Fruit fly (Drosophila melanogaster): ENCODE measurements around the gene CG9399.

CG9399 gene

dm6 chr3R:9573812-9574587 lies at the start of gene CG9399:
TSS of gene CG9399 (minus strand) at chr3R:9574211.
- peak; percentile 94 for TF ChIP-seq CG7368 (GFP tag; optimal IDR thresholded peaks at IDR 0.05)
- peak; percentile 98 for TF ChIP-seq esn (GFP tag; optimal IDR thresholded peaks at IDR 0.05)
- TF ChIP-seq dsx (GFP tag; optimal IDR thresholded peaks at IDR 0.05; ENCODE audit: poor library complexity, severe bottlenecking) = peak; percentile 95
- peak; percentile 91 for TF ChIP-seq CG6808 (GFP tag; optimal IDR thresholded peaks at IDR 0.05)
- TF ChIP-seq ss (GFP tag; optimal IDR thresholded peaks at IDR 0.05) = peak; percentile 96 to 97
- TF ChIP-seq Gug (GFP tag; IDR thresholded peaks at IDR 0.05) = peak; percentile 97
- peak; percentile 93 for TF ChIP-seq CG11902 (GFP tag; optimal IDR thresholded peaks at IDR 0.05)
- TF ChIP-seq salr (GFP tag; optimal IDR thresholded peaks at IDR 0.05) = peak; percentile 95 to 98
- peak; percentile 92 for TF ChIP-seq fd59A (GFP tag; optimal IDR thresholded peaks at IDR 0.05)
- peak; percentile 97 for TF ChIP-seq CG11294 (GFP tag; IDR thresholded peaks at IDR 0.05)
- TF ChIP-seq fd85E (GFP tag; optimal IDR thresholded peaks at IDR 0.05) = peak; percentile 81
- TF ChIP-seq CG34406 (GFP tag; optimal IDR thresholded peaks at IDR 0.05) = peak; percentile 97
- peak; percentile 98 for TF ChIP-seq CG3919 (GFP tag; optimal IDR thresholded peaks at IDR 0.05)
- peak; percentile 95 for TF ChIP-seq CG10669 (GFP tag; optimal IDR thresholded peaks at IDR 0.05)
- peak; percentile 99 for TF ChIP-seq CG6163 (GFP tag; IDR thresholded peaks at IDR 0.05)
- peak; percentile 97 for TF ChIP-seq CG15336 (GFP tag; IDR thresholded peaks at IDR 0.05)
- peak; percentile 93 for TF ChIP-seq CG1621 (tag; optimal IDR thresholded peaks at IDR 0.05)
- peak; percentile 93 for TF ChIP-seq Ets21C (GFP tag; optimal IDR thresholded peaks at IDR 0.05)
- peak; percentile 99 for TF ChIP-seq Eip78C (GFP tag)
- TF ChIP-seq achi (GFP tag; optimal IDR thresholded peaks at IDR 0.05) = peak; percentile 97
- TF ChIP-seq acj6 (GFP tag; optimal IDR thresholded peaks at IDR 0.05) = peak; percentile 98
- peak; percentile 97 for TF ChIP-seq CG11762 (GFP tag; optimal IDR thresholded peaks at IDR 0.05; ENCODE audit: insufficient read depth)
- peak; percentile 96 for TF ChIP-seq cyc (GFP tag; optimal IDR thresholded peaks at IDR 0.05)
- TF ChIP-seq Hr38 (GFP tag; optimal IDR thresholded peaks at IDR 0.05) = peak; percentile 72
- peak; percentile 98 for TF ChIP-seq Eip93F (GFP tag; optimal IDR thresholded peaks at IDR 0.05)
- TF ChIP-seq dac (GFP tag; optimal IDR thresholded peaks at IDR 0.05) = peak; percentile 98
- TF ChIP-seq Blimp-1 (GFP tag; optimal IDR thresholded peaks at IDR 0.05) = peak; percentile 81
- peak; percentile 97 for TF ChIP-seq CG8632 (GFP tag; optimal IDR thresholded peaks at IDR 0.05)
- peak; percentile 97 for TF ChIP-seq Sox15 (GFP tag; optimal IDR thresholded peaks at IDR 0.05)
- peak; percentile 98 for TF ChIP-seq Smox (GFP tag; optimal IDR thresholded peaks at IDR 0.05)
- TF ChIP-seq CG4318 (GFP tag; optimal IDR thresholded peaks at IDR 0.05) = peak; percentile 97
- TF ChIP-seq eg (GFP tag; IDR thresholded peaks at IDR 0.05) = peak; percentile 99
- peak; percentile 96 for TF ChIP-seq Met (GFP tag; optimal IDR thresholded peaks at IDR 0.05)
- peak; percentile 98 for TF ChIP-seq lz (GFP tag; optimal IDR thresholded peaks at IDR 0.05)
- TF ChIP-seq Lpt (GFP tag; optimal IDR thresholded peaks at IDR 0.05) = peak; percentile 96
- peak; percentile 95 for TF ChIP-seq CG8319 (GFP tag; optimal IDR thresholded peaks at IDR 0.05)
- peak; percentile 97 for TF ChIP-seq Sox102F (GFP tag; optimal IDR thresholded peaks at IDR 0.05)
- peak; percentile 96 for TF ChIP-seq CG6276 (GFP tag; optimal IDR thresholded peaks at IDR 0.05)
- TF ChIP-seq vri (GFP tag; optimal IDR thresholded peaks at IDR 0.05) = peak; percentile 94
- peak; percentile 98 for TF ChIP-seq Ets96B (tag; optimal IDR thresholded peaks at IDR 0.05)
- TF ChIP-seq CG32006 (GFP tag; optimal IDR thresholded peaks at IDR 0.05) = peak; percentile 98
- TF ChIP-seq OdsH (GFP tag; optimal IDR thresholded peaks at IDR 0.05) = peak; percentile 99
- peak; percentile 98 for TF ChIP-seq Hr4 (GFP tag; optimal IDR thresholded peaks at IDR 0.05)
- peak; percentile 91 for TF ChIP-seq spab (GFP tag; optimal IDR thresholded peaks at IDR 0.05)
- TF ChIP-seq svp (GFP tag) = peak; percentile 98
- peak; percentile 58 for TF ChIP-seq fkh (GFP tag; optimal IDR thresholded peaks at IDR 0.05)
- peak; percentile 97 for TF ChIP-seq net (GFP tag; optimal IDR thresholded peaks at IDR 0.05)
- peak; percentile 97 for TF ChIP-seq CG6792 (GFP tag; optimal IDR thresholded peaks at IDR 0.05)
- peak; percentile 96 for TF ChIP-seq topi (GFP tag; optimal IDR thresholded peaks at IDR 0.05)
- peak; percentile 88 for TF ChIP-seq CG16779 (tag; optimal IDR thresholded peaks at IDR 0.05)

Measured in whole organism, prepupa.